Fruit fly (Drosophila melanogaster): ENCODE results near the gene DIP-gamma.

Gene DIP-gamma

DNA sequence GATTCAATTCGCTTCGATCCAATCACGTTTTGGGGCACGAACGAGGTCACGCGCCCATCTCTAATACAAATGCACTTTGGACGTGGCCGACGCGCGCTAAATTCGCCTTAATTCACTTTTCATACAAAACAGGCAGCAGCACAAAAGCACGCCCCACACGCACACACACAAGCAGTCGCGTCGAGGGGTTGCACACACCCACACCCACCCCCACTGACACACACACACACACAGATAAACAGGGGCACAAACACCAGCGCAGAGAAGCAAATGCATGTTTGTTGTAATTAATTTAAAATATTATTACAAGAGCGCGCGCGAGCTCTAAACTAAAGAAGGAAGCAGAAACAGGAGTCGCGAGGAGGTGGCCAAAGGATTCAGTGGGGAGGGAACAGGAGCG, 19.2 kb upstream of the DIP-gamma start:
- TF ChIP-seq cnc (optimal IDR thresholded peaks at IDR 0.05) = no peak
- no peak for TF ChIP-seq pad (GFP tag; optimal IDR thresholded peaks at IDR 0.05)
- no peak for TF ChIP-seq cic (GFP tag; optimal IDR thresholded peaks at IDR 0.05)
- no peak for TF ChIP-seq CG11617 (GFP tag; optimal IDR thresholded peaks at IDR 0.05)
- TF ChIP-seq toe (GFP tag; optimal IDR thresholded peaks at IDR 0.05) = no peak
- TF ChIP-seq CG1620 (GFP tag; optimal IDR thresholded peaks at IDR 0.05) = no peak
- TF ChIP-seq ovo (GFP tag; optimal IDR thresholded peaks at IDR 0.05) = no peak
- TF ChIP-seq CG5204 (GFP tag; optimal IDR thresholded peaks at IDR 0.05) = no peak

DNA sequence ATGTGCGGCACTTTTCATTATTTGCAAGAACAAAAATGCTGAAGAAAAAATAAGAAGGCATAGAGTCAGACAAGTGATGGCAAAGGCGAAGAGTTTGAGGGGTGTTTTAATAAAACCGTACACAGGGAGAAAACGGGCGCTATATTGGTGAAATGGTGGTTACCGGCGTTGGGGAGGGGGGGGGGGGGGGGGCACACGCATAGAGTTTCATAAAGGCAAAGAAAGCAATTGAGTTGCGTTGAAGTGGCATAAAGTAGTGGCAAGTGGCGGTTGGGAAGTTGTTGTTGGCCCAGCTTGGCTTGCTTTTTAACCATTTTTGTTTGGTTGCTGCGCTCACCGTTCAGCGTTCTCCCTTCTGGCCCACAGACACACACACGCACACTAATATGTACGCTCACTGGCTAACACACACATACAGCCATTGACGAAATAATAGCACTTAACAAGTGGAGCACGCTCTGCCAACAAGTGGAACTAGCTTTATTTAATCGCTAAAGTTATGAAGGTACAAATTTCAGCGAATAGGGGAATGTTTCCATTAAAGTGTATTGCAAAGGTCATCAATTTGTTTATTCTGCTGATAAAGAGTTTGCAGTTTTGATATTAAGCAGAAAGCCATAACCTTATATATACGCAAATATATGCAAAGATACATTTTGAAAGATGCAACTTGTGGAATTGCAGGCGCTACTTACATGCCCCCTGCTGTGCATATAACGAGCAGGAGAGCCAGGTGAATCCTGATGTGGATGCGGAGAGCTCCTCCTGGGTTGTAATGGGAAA, 17.6 kb upstream of the DIP-gamma start:
- no peak for TF ChIP-seq CG7045 (GFP tag; optimal IDR thresholded peaks at IDR 0.05)
- TF ChIP-seq cnc (optimal IDR thresholded peaks at IDR 0.05) = no peak
- TF ChIP-seq cic (GFP tag; optimal IDR thresholded peaks at IDR 0.05) = no peak
- no peak for TF ChIP-seq Hr96 (GFP tag; optimal IDR thresholded peaks at IDR 0.05)
- TF ChIP-seq CG5204 (GFP tag; optimal IDR thresholded peaks at IDR 0.05) = no peak
- no peak for TF ChIP-seq toe (GFP tag; optimal IDR thresholded peaks at IDR 0.05)
- no peak for TF ChIP-seq CG33017 (tag; optimal IDR thresholded peaks at IDR 0.05)
- no peak for TF ChIP-seq CG1620 (GFP tag; optimal IDR thresholded peaks at IDR 0.05)
- TF ChIP-seq CG12768 (GFP tag; optimal IDR thresholded peaks at IDR 0.05) = no peak

DNA sequence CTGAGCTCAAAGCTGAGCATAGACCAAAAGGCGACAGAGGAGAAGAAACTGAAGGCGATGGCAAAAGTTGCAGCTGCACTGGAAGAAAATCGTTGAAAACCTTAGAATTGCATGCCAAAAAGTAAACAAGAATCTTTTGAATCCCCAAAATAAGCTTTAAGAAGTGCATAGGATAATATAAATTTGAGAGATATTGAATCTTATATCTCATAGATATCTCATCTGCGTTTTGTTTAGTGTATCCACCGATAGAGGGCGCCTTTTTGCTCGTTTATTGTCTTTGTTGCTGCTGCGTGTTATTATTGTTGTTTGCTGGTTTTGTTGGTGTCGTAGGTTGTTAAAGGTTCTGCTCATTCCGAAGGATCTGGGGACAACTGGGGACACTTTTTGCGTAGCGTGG, 15.7 kb upstream of the DIP-gamma start:
- TF ChIP-seq tj (GFP tag; optimal IDR thresholded peaks at IDR 0.05) (no peak), kay (GFP tag; ENCODE audit: borderline replicate concordance) (no peak), CG7045 (GFP tag; optimal IDR thresholded peaks at IDR 0.05) (no peak), Hr96 (GFP tag; optimal IDR thresholded peaks at IDR 0.05) (no peak), CG7101 (tag; optimal IDR thresholded peaks at IDR 0.05) (no peak), Clk (GFP tag; optimal IDR thresholded peaks at IDR 0.05) (no peak), CG33017 (tag; optimal IDR thresholded peaks at IDR 0.05) (no peak), CG1620 (GFP tag; optimal IDR thresholded peaks at IDR 0.05) (no peak), Crg-1 (GFP tag; optimal IDR thresholded peaks at IDR 0.05) (no peak), toe (GFP tag; optimal IDR thresholded peaks at IDR 0.05) (no peak), CG12768 (GFP tag; optimal IDR thresholded peaks at IDR 0.05) (no peak), pad (GFP tag; optimal IDR thresholded peaks at IDR 0.05) (no peak), CG14711 (tag; optimal IDR thresholded peaks at IDR 0.05) (no peak), CG5204 (GFP tag; optimal IDR thresholded peaks at IDR 0.05) (no peak), CG11617 (GFP tag; optimal IDR thresholded peaks at IDR 0.05) (no peak), ovo (GFP tag; optimal IDR thresholded peaks at IDR 0.05) (no peak), cnc (optimal IDR thresholded peaks at IDR 0.05) (no peak)

DNA sequence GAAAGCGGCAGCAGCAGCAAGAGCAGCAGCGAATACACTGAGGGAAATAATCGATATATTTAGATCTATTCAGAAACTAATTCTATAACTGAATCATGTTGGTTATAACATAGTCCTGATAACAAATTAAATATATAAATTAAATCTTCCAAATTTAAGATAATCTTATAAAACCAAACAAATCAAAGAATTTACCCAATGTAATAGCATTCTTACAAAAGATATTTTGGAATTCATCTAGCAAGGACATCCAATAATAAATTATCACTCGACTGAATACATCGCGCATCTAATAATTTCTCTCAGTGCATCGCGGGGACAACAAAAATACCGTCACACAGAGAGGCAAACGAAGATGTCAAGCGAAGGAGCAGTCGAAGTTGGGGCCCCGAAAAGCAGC, 11.1 kb downstream of the DIP-gamma start:
- TF ChIP-seq cnc (optimal IDR thresholded peaks at IDR 0.05) (no peak), CG7045 (GFP tag; optimal IDR thresholded peaks at IDR 0.05) (no peak), CG33017 (tag; optimal IDR thresholded peaks at IDR 0.05) (no peak), ovo (GFP tag; optimal IDR thresholded peaks at IDR 0.05) (no peak), Clk (GFP tag; optimal IDR thresholded peaks at IDR 0.05) (no peak), toe (GFP tag; optimal IDR thresholded peaks at IDR 0.05) (no peak), bab1 (GFP tag; optimal IDR thresholded peaks at IDR 0.05) (no peak), Hr96 (GFP tag; optimal IDR thresholded peaks at IDR 0.05) (no peak), CG12768 (GFP tag; optimal IDR thresholded peaks at IDR 0.05) (no peak), cic (GFP tag; optimal IDR thresholded peaks at IDR 0.05) (no peak), pad (GFP tag; optimal IDR thresholded peaks at IDR 0.05) (no peak), CG7101 (tag; optimal IDR thresholded peaks at IDR 0.05) (no peak), Mnt (GFP tag; optimal IDR thresholded peaks at IDR 0.05) (no peak), CG11617 (GFP tag; optimal IDR thresholded peaks at IDR 0.05) (no peak), tj (GFP tag; optimal IDR thresholded peaks at IDR 0.05) (no peak), Crg-1 (GFP tag; optimal IDR thresholded peaks at IDR 0.05) (no peak), kay (GFP tag; ENCODE audit: borderline replicate concordance) (no peak)

DNA sequence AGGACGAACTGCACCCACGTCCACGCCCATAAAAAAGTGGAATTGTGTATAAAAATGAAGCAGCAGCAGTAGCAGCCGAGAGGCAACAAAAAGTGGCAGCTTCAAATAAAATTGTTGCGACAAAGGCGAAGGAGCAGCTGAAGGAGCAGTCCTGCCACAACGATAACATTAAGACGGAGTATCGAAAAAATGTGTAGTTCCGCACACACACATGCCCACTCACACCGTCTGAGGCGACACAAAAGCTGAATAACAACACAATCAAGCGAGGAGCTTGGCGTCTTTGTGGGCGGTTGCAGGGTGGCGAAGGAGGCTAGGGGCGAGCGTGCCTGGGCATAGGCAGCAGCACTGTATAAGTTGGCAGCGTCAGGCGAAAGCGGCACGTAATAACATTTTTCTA, 11.5 kb downstream of the DIP-gamma start:
- no peak for TF ChIP-seq pad (GFP tag; optimal IDR thresholded peaks at IDR 0.05)
- no peak for TF ChIP-seq tj (GFP tag; optimal IDR thresholded peaks at IDR 0.05)
- no peak for TF ChIP-seq bab1 (GFP tag; optimal IDR thresholded peaks at IDR 0.05)
- no peak for TF ChIP-seq cnc (optimal IDR thresholded peaks at IDR 0.05)
- TF ChIP-seq CG11617 (GFP tag; optimal IDR thresholded peaks at IDR 0.05) = no peak
- TF ChIP-seq CG7101 (tag; optimal IDR thresholded peaks at IDR 0.05) = no peak
- no peak for TF ChIP-seq CG5204 (GFP tag; optimal IDR thresholded peaks at IDR 0.05)
- no peak for TF ChIP-seq CG12768 (GFP tag; optimal IDR thresholded peaks at IDR 0.05)
- TF ChIP-seq Hr96 (GFP tag; optimal IDR thresholded peaks at IDR 0.05) = no peak
- no peak for TF ChIP-seq Crg-1 (GFP tag; optimal IDR thresholded peaks at IDR 0.05)
- TF ChIP-seq CG7045 (GFP tag; optimal IDR thresholded peaks at IDR 0.05) = no peak
- TF ChIP-seq ovo (GFP tag; optimal IDR thresholded peaks at IDR 0.05) = no peak
- no peak for TF ChIP-seq cic (GFP tag; optimal IDR thresholded peaks at IDR 0.05)
- TF ChIP-seq toe (GFP tag; optimal IDR thresholded peaks at IDR 0.05) = no peak

DNA sequence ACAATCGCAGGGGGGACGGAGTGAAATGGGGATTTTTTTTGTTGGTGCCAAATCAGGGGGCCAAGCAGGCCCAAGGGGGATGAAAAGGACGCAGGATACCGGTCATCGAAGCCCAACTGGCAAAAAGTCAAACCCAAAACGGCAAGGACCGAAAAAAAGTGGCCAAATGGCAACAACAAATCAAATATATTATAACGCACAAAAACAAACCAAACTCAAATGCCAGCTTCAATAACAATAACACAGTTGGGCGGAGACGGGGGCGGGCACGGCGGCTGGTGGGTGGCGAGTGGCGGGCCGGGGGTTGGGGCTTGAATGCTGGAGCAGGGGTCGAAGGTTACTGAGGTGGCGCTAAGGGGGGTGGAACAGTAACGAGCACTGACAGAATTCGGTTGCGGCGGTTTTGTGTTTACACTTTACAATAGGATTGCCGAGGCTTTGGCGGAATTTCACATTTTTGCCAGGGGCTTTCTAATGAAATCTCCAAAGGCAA, 19.3 kb downstream of the DIP-gamma start:
- TF ChIP-seq CG1620 (GFP tag; optimal IDR thresholded peaks at IDR 0.05) (no peak), CG14711 (tag; optimal IDR thresholded peaks at IDR 0.05) (no peak), CG11617 (GFP tag; optimal IDR thresholded peaks at IDR 0.05) (no peak)
